Worm (Caenorhabditis elegans): ENCODE data around the gene T21D12.7.

Gene T21D12.7

ce11 chrIV:324759-325158, 33.5 kb upstream of the T21D12.7 start, which contains the start of gene drl-1:
drl-1 (plus strand) TSS chrIV:325059.
- TF ChIP-seq aly-1 (tag; optimal IDR thresholded peaks at IDR 0.05) (no peak), scrt-1 (GFP tag; IDR thresholded peaks at IDR 0.05) (no peak), hnd-1 (tag; optimal IDR thresholded peaks at IDR 0.05) (no peak), tbx-37 (GFP tag; conservative IDR thresholded peaks at IDR 0.05) (no peak), ama-1 (optimal IDR thresholded peaks at IDR 0.05) (no peak), tra-4 (tag; optimal IDR thresholded peaks at IDR 0.05) (no peak), F13C5.2 (tag; optimal IDR thresholded peaks at IDR 0.05) (no peak), hmg-4 (GFP tag; optimal IDR thresholded peaks at IDR 0.05) (no peak), pes-1 (GFP tag; IDR thresholded peaks at IDR 0.05) (no peak), ceh-13 (GFP tag; optimal IDR thresholded peaks at IDR 0.05) (no peak), ets-7 (tag; optimal IDR thresholded peaks at IDR 0.05) (no peak), tbx-11 (GFP tag; IDR thresholded peaks at IDR 0.05) (no peak), B0310.2 (tag; optimal IDR thresholded peaks at IDR 0.05) (no peak), sea-1 (GFP tag; conservative IDR thresholded peaks at IDR 0.05) (no peak)

- no peak for TF ChIP-seq B0310.2 (tag; optimal IDR thresholded peaks at IDR 0.05)
- TF ChIP-seq ceh-36 (tag; optimal IDR thresholded peaks at IDR 0.05): no peak
- TF ChIP-seq flt-1 (GFP tag; IDR thresholded peaks at IDR 0.05): peak; percentile 47
- TF ChIP-seq pes-1 (GFP tag; IDR thresholded peaks at IDR 0.05): peak; percentile 72
- TF ChIP-seq ceh-13 (GFP tag; optimal IDR thresholded peaks at IDR 0.05): no peak
- peak; percentile 83 for TF ChIP-seq scrt-1 (GFP tag; IDR thresholded peaks at IDR 0.05)
- TF ChIP-seq hmbx-1 (tag; optimal IDR thresholded peaks at IDR 0.05): no peak
- TF ChIP-seq tra-4 (tag; optimal IDR thresholded peaks at IDR 0.05): no peak
- peak; percentile 29 for TF ChIP-seq aly-1 (tag; optimal IDR thresholded peaks at IDR 0.05)
- no peak for TF ChIP-seq ama-1 (optimal IDR thresholded peaks at IDR 0.05)
- peak; percentile 50 for TF ChIP-seq F13C5.2 (tag; optimal IDR thresholded peaks at IDR 0.05)
- peak; percentile 56 for TF ChIP-seq tbx-11 (GFP tag; IDR thresholded peaks at IDR 0.05)
- TF ChIP-seq hmg-4 (GFP tag; optimal IDR thresholded peaks at IDR 0.05): peak; percentile 38
- TF ChIP-seq sea-1 (GFP tag; conservative IDR thresholded peaks at IDR 0.05): peak; percentile 34; the same call in 1 of the 2 replicates
- peak; percentile 65; the same call in 1 of the 2 replicates for TF ChIP-seq tbx-37 (GFP tag; conservative IDR thresholded peaks at IDR 0.05)
- no peak for TF ChIP-seq ets-7 (tag; optimal IDR thresholded peaks at IDR 0.05)
- peak; percentile 38 for TF ChIP-seq hnd-1 (tag; optimal IDR thresholded peaks at IDR 0.05)
These were observed 31.2 kb upstream of the T21D12.7 start, which contains the start of gene grl-26 for ce11 chrIV:322497-322896. grl-26 (minus strand) TSS chrIV:322814.

- TF ChIP-seq B0310.2 (tag; optimal IDR thresholded peaks at IDR 0.05) (no peak), tbx-11 (GFP tag; IDR thresholded peaks at IDR 0.05) (no peak), aly-1 (tag; optimal IDR thresholded peaks at IDR 0.05) (no peak), F13C5.2 (tag; optimal IDR thresholded peaks at IDR 0.05) (no peak), hnd-1 (tag; optimal IDR thresholded peaks at IDR 0.05) (no peak), flt-1 (GFP tag; IDR thresholded peaks at IDR 0.05) (no peak), ets-7 (tag; optimal IDR thresholded peaks at IDR 0.05) (no peak), scrt-1 (GFP tag; IDR thresholded peaks at IDR 0.05) (no peak), tra-4 (tag; optimal IDR thresholded peaks at IDR 0.05) (no peak), ceh-36 (tag; optimal IDR thresholded peaks at IDR 0.05) (no peak), ama-1 (optimal IDR thresholded peaks at IDR 0.05) (no peak), hmg-4 (GFP tag; optimal IDR thresholded peaks at IDR 0.05) (no peak), pes-1 (GFP tag; IDR thresholded peaks at IDR 0.05) (no peak), hmbx-1 (tag; optimal IDR thresholded peaks at IDR 0.05) (no peak), sea-1 (GFP tag; conservative IDR thresholded peaks at IDR 0.05) (no peak), tbx-37 (GFP tag; conservative IDR thresholded peaks at IDR 0.05) (no peak)
These were observed 29.1 kb upstream of the T21D12.7 start, which contains the start of gene dsc-4 for ce11 chrIV:320380-320779. dsc-4 (minus strand) TSS chrIV:320544.

- no peak for TF ChIP-seq sea-1 (GFP tag; conservative IDR thresholded peaks at IDR 0.05)
- no peak for TF ChIP-seq ceh-36 (tag; optimal IDR thresholded peaks at IDR 0.05)
- TF ChIP-seq tbx-37 (GFP tag; conservative IDR thresholded peaks at IDR 0.05): no peak
- TF ChIP-seq hnd-1 (tag; optimal IDR thresholded peaks at IDR 0.05): no peak
- TF ChIP-seq ama-1 (optimal IDR thresholded peaks at IDR 0.05): no peak
- no peak for TF ChIP-seq hmg-4 (GFP tag; optimal IDR thresholded peaks at IDR 0.05)
- no peak for TF ChIP-seq tra-4 (tag; optimal IDR thresholded peaks at IDR 0.05)
- no peak for TF ChIP-seq flt-1 (GFP tag; IDR thresholded peaks at IDR 0.05)
- TF ChIP-seq F13C5.2 (tag; optimal IDR thresholded peaks at IDR 0.05): no peak
- no peak for TF ChIP-seq pes-1 (GFP tag; IDR thresholded peaks at IDR 0.05)
- TF ChIP-seq ceh-13 (GFP tag; optimal IDR thresholded peaks at IDR 0.05): no peak
- no peak for TF ChIP-seq tbx-11 (GFP tag; IDR thresholded peaks at IDR 0.05)
- no peak for TF ChIP-seq hmbx-1 (tag; optimal IDR thresholded peaks at IDR 0.05)
- no peak for TF ChIP-seq B0310.2 (tag; optimal IDR thresholded peaks at IDR 0.05)
- TF ChIP-seq ets-7 (tag; optimal IDR thresholded peaks at IDR 0.05): no peak
- TF ChIP-seq aly-1 (tag; optimal IDR thresholded peaks at IDR 0.05): no peak
- TF ChIP-seq scrt-1 (GFP tag; IDR thresholded peaks at IDR 0.05): no peak
These were observed 28.4 kb upstream of the T21D12.7 start for ce11 chrIV:319654-320053.

- no peak for TF ChIP-seq ceh-13 (GFP tag; optimal IDR thresholded peaks at IDR 0.05)
- TF ChIP-seq scrt-1 (GFP tag; IDR thresholded peaks at IDR 0.05): no peak
- TF ChIP-seq F13C5.2 (tag; optimal IDR thresholded peaks at IDR 0.05): no peak
- no peak for TF ChIP-seq ama-1 (optimal IDR thresholded peaks at IDR 0.05)
- no peak for TF ChIP-seq hmbx-1 (tag; optimal IDR thresholded peaks at IDR 0.05)
- no peak for TF ChIP-seq hmg-4 (GFP tag; optimal IDR thresholded peaks at IDR 0.05)
- TF ChIP-seq tbx-11 (GFP tag; IDR thresholded peaks at IDR 0.05): no peak
- TF ChIP-seq ets-7 (tag; optimal IDR thresholded peaks at IDR 0.05): no peak
- no peak for TF ChIP-seq sea-1 (GFP tag; conservative IDR thresholded peaks at IDR 0.05)
- TF ChIP-seq tbx-37 (GFP tag; conservative IDR thresholded peaks at IDR 0.05): no peak
These were observed 23.2 kb upstream of the T21D12.7 start for ce11 chrIV:314475-314874.

- TF ChIP-seq tra-4 (tag; optimal IDR thresholded peaks at IDR 0.05) (no peak), hnd-1 (tag; optimal IDR thresholded peaks at IDR 0.05) (no peak), pes-1 (GFP tag; IDR thresholded peaks at IDR 0.05) (no peak), tbx-11 (GFP tag; IDR thresholded peaks at IDR 0.05) (no peak), aly-1 (tag; optimal IDR thresholded peaks at IDR 0.05) (no peak), B0310.2 (tag; optimal IDR thresholded peaks at IDR 0.05) (no peak), flt-1 (GFP tag; IDR thresholded peaks at IDR 0.05) (no peak), ets-7 (tag; optimal IDR thresholded peaks at IDR 0.05) (no peak), sea-1 (GFP tag; conservative IDR thresholded peaks at IDR 0.05) (no peak), ceh-13 (GFP tag; optimal IDR thresholded peaks at IDR 0.05) (no peak), hmbx-1 (tag; optimal IDR thresholded peaks at IDR 0.05) (no peak), scrt-1 (GFP tag; IDR thresholded peaks at IDR 0.05) (no peak)
These were observed 22.4 kb upstream of the T21D12.7 start, which contains the start of gene snai-1 for ce11 chrIV:313615-314014. snai-1 (minus strand) TSS chrIV:313715.

ce11 chrIV:309526-309925, 18.3 kb upstream of the T21D12.7 start:
- TF ChIP-seq aly-1 (tag; optimal IDR thresholded peaks at IDR 0.05): no peak
- no peak for TF ChIP-seq flt-1 (GFP tag; IDR thresholded peaks at IDR 0.05)
- no peak for TF ChIP-seq tbx-11 (GFP tag; IDR thresholded peaks at IDR 0.05)
- no peak for TF ChIP-seq B0310.2 (tag; optimal IDR thresholded peaks at IDR 0.05)
- no peak for TF ChIP-seq ceh-13 (GFP tag; optimal IDR thresholded peaks at IDR 0.05)
- TF ChIP-seq ets-7 (tag; optimal IDR thresholded peaks at IDR 0.05): no peak
- TF ChIP-seq tra-4 (tag; optimal IDR thresholded peaks at IDR 0.05): no peak
- TF ChIP-seq F13C5.2 (tag; optimal IDR thresholded peaks at IDR 0.05): no peak
- TF ChIP-seq pes-1 (GFP tag; IDR thresholded peaks at IDR 0.05): no peak

All from whole organism, early embryonic.